Worm (Caenorhabditis elegans) whole organism, young adult: Measurements from ENCODE around the gene F59E12.6.

Experiments used
- C17E4.6 ChIP-seq: fragments of 200-800 bp; sonication (Bioruptor generic); IDR thresholded peaks from 2 replicates; pipeline ENCODE4 v1.3.6; 2022; ENCODE audit warnings: missing genetic modification reagents, missing genetic modification characterization, missing compliant biosample characterization
- ceh-40 ChIP-seq: fragments of 200-800 bp; sonication (Bioruptor generic); IDR thresholded peaks from 2 replicates; pipeline ENCODE4 v1.3.6; 2022; ENCODE audit warnings: missing genetic modification characterization, missing compliant biosample characterization
- efl-1 ChIP-seq: fragments of 150-350 bp; optimal IDR thresholded peaks from 2 replicates; lab custom pipeline; 2014; ENCODE audit warnings: missing biosample characterization, missing genetic modification reagents, missing genetic modification characterization
- him-1 ChIP-seq: sonication (generic microtip); optimal IDR thresholded peaks from 2 replicates; lab custom pipeline; 2016; ENCODE audit warnings: missing genotype, missing genetic modification reagents, missing genetic modification characterization, missing compliant biosample characterization
- lsy-27 ChIP-seq: sonication (generic microtip); optimal IDR thresholded peaks from 2 replicates; lab custom pipeline; 2017; ENCODE audit warnings: missing genetic modification characterization, mild to moderate bottlenecking, missing compliant biosample characterization, antibody characterized with exemption, missing genotype, borderline replicate concordance; ENCODE audit not compliant: insufficient read depth
- nfya-1 ChIP-seq: sonication (generic microtip); optimal IDR thresholded peaks from 2 replicates; lab custom pipeline; 2017; ENCODE audit warnings: antibody characterized with exemption, missing compliant biosample characterization, missing genetic modification characterization, borderline replicate concordance; ENCODE audit not compliant: insufficient read depth
- pbrm-1 ChIP-seq: fragments of 200-800 bp; sonication (Bioruptor generic); IDR thresholded peaks from 2 replicates; pipeline ENCODE4 v1.3.6; 2022; ENCODE audit warnings: missing genetic modification reagents, missing genetic modification characterization, missing compliant biosample characterization
- pha-4 ChIP-seq: fragments of 150-350 bp; sonication (generic microtip); optimal IDR thresholded peaks from 2 replicates; lab custom pipeline; 2014; ENCODE audit warnings: missing biosample characterization, missing genetic modification reagents, missing genetic modification characterization
- unc-130 ChIP-seq: sonication (generic microtip); optimal IDR thresholded peaks from 2 replicates; lab custom pipeline; 2016; ENCODE audit warnings: missing genetic modification reagents, missing genetic modification characterization, missing compliant biosample characterization
- unc-62 ChIP-seq: fragments of 150-350 bp; optimal IDR thresholded peaks from 2 replicates; lab custom pipeline; 2014; ENCODE audit warnings: missing biosample characterization, missing genetic modification reagents, missing genetic modification characterization
- ztf-25 ChIP-seq: fragments of 200-800 bp; sonication (Bioruptor generic); IDR thresholded peaks from 2 replicates; pipeline ENCODE4 v1.3.6; 2022; ENCODE audit warnings: missing genetic modification reagents, missing genetic modification characterization, missing compliant biosample characterization

- TF ChIP-seq nfya-1 (tag; lab: Kevin White, UChicago) = no peak
- TF ChIP-seq unc-130 (GFP tag; lab: Kevin White, UChicago) = no peak
- no peak for TF ChIP-seq ztf-25 (GFP tag; lab: Robert Waterston, UW)
- TF ChIP-seq ceh-40 (GFP tag; lab: Robert Waterston, UW) = no peak
- TF ChIP-seq lsy-27 (tag; lab: Kevin White, UChicago) = no peak
- TF ChIP-seq pha-4 (tag; lab: Kevin White, UChicago) = no peak
- no peak for TF ChIP-seq pbrm-1
- no peak for TF ChIP-seq C17E4.6 (GFP tag; lab: Robert Waterston, UW)
- no peak for TF ChIP-seq efl-1
- TF ChIP-seq him-1 (tag; lab: Kevin White, UChicago) = no peak
- no peak for TF ChIP-seq unc-62 (GFP tag; lab: Kevin White, UChicago)
These were observed 34.5 kb downstream of the F59E12.6 start, which contains the start of gene C17G10.1 for ce11 chrII:5596247-5596646.
